Worm (Caenorhabditis elegans) whole organism, mixed stage, embryonic: ENCODE measurements around the gene gyg-2.

Experiments
- M03D4.4 ChIP-seq: sonication (generic microtip); optimal IDR thresholded peaks from 2 replicates; lab custom pipeline; 2017; ENCODE audit warnings: mild to moderate bottlenecking, missing genetic modification characterization, missing compliant biosample characterization
- bed-3 ChIP-seq: fragments of 200-800 bp; sonication (Bioruptor generic); optimal IDR thresholded peaks from 3 replicates; lab custom pipeline; 2018; ENCODE audit warnings: mild to moderate bottlenecking, missing genetic modification characterization, moderate library complexity, missing compliant biosample characterization
- blmp-1 ChIP-seq: fragments of 150-350 bp; optimal IDR thresholded peaks from 2 replicates; lab custom pipeline; 2014; ENCODE audit warnings: missing biosample characterization, missing genetic modification characterization
- ceh-39 ChIP-seq: fragments of 150-350 bp; optimal IDR thresholded peaks from 2 replicates; lab custom pipeline; 2014; ENCODE audit warnings: missing biosample characterization, missing genetic modification characterization
- ceh-43 ChIP-seq: fragments of 200-800 bp; sonication (Bioruptor generic); optimal IDR thresholded peaks from 2 replicates; lab custom pipeline; 2018; ENCODE audit warnings: mild to moderate bottlenecking, missing genetic modification characterization, moderate library complexity, missing compliant biosample characterization
- ceh-83 ChIP-seq: fragments of 200-800 bp; sonication (Bioruptor generic); optimal IDR thresholded peaks from 2 replicates; lab custom pipeline; 2018; ENCODE audit warnings: mild to moderate bottlenecking, missing genetic modification characterization, missing compliant biosample characterization
- ces-1 ChIP-seq: fragments of 150-350 bp; optimal IDR thresholded peaks from 2 replicates; lab custom pipeline; 2014; ENCODE audit warnings: missing biosample characterization, missing genetic modification reagents, missing genetic modification characterization
- cnd-1 ChIP-seq: fragments of 200-800 bp; sonication (Bioruptor generic); optimal IDR thresholded peaks from 2 replicates; lab custom pipeline; 2018; ENCODE audit warnings: mild to moderate bottlenecking, missing genetic modification characterization, missing compliant biosample characterization
- drap-1 ChIP-seq: fragments of 200-800 bp; sonication (Bioruptor generic); optimal IDR thresholded peaks from 3 replicates; lab custom pipeline; 2018; ENCODE audit warnings: mild to moderate bottlenecking, missing genetic modification characterization, missing compliant biosample characterization
- elt-1 ChIP-seq: sonication (generic microtip); optimal IDR thresholded peaks from 2 replicates; lab custom pipeline; 2017; ENCODE audit warnings: missing genetic modification characterization, mild to moderate bottlenecking, missing compliant biosample characterization, antibody characterized with exemption, moderate library complexity, borderline replicate concordance; ENCODE audit not compliant: insufficient read depth
- elt-3 ChIP-seq: fragments of 150-350 bp; optimal IDR thresholded peaks from 2 replicates; lab custom pipeline; 2014; ENCODE audit warnings: missing biosample characterization, missing genetic modification characterization
- flh-1 ChIP-seq: fragments of 200-800 bp; sonication (Bioruptor generic); optimal IDR thresholded peaks from 2 replicates; lab custom pipeline; 2018; ENCODE audit warnings: mild to moderate bottlenecking, missing genetic modification characterization, moderate library complexity, missing compliant biosample characterization
- ham-2 ChIP-seq: fragments of 200-800 bp; sonication (Bioruptor generic); optimal IDR thresholded peaks from 2 replicates; lab custom pipeline; 2018; ENCODE audit warnings: mild to moderate bottlenecking, missing genetic modification characterization, missing compliant biosample characterization
- hlh-1 ChIP-seq: fragments of 150-350 bp; optimal IDR thresholded peaks from 2 replicates; lab custom pipeline; 2014; ENCODE audit warnings: missing biosample characterization, missing genetic modification reagents, missing genetic modification characterization
- lin-13 ChIP-seq: fragments of 150-350 bp; optimal IDR thresholded peaks from 2 replicates; lab custom pipeline; 2014; ENCODE audit warnings: missing biosample characterization, missing genetic modification characterization
- lin-32 ChIP-seq: fragments of 200-800 bp; sonication (Bioruptor generic); optimal IDR thresholded peaks from 2 replicates; lab custom pipeline; 2018; ENCODE audit warnings: mild to moderate bottlenecking, missing genetic modification characterization, missing compliant biosample characterization
- lsy-2 ChIP-seq: fragments of 150-350 bp; optimal IDR thresholded peaks from 2 replicates; lab custom pipeline; 2014; ENCODE audit warnings: missing biosample characterization, missing genetic modification characterization
- mls-2 ChIP-seq: sonication (generic microtip); optimal IDR thresholded peaks from 2 replicates; lab custom pipeline; 2016; ENCODE audit warnings: mild to moderate bottlenecking, missing genetic modification characterization, moderate library complexity, missing compliant biosample characterization
- nhr-12 ChIP-seq: fragments of 150-350 bp; optimal IDR thresholded peaks from 2 replicates; lab custom pipeline; 2014; ENCODE audit warnings: missing biosample characterization, missing genetic modification characterization
- nhr-2 ChIP-seq: fragments of 150-350 bp; optimal IDR thresholded peaks from 2 replicates; lab custom pipeline; 2014; ENCODE audit warnings: missing biosample characterization, missing genetic modification characterization
- nhr-237 ChIP-seq: fragments of 150-350 bp; optimal IDR thresholded peaks from 2 replicates; lab custom pipeline; 2014; ENCODE audit warnings: missing biosample characterization, missing genetic modification characterization
- nhr-28 ChIP-seq: fragments of 150-350 bp; optimal IDR thresholded peaks from 2 replicates; lab custom pipeline; 2014; ENCODE audit warnings: missing biosample characterization, missing genetic modification characterization
- nhr-76 ChIP-seq: sonication (generic microtip); optimal IDR thresholded peaks from 2 replicates; lab custom pipeline; 2017; ENCODE audit warnings: missing biosample characterization, missing genetic modification characterization
- pha-4 ChIP-seq: fragments of 150-350 bp; optimal IDR thresholded peaks from 2 replicates; lab custom pipeline; 2018; ENCODE audit warnings: missing biosample characterization, missing genetic modification reagents, missing genetic modification characterization
- sem-2 ChIP-seq: fragments of 200-800 bp; sonication (Bioruptor generic); optimal IDR thresholded peaks from 2 replicates; lab custom pipeline; 2018; ENCODE audit warnings: mild to moderate bottlenecking, missing genetic modification characterization, missing compliant biosample characterization
- snpc-4 ChIP-seq: fragments of 150-350 bp; optimal IDR thresholded peaks from 2 replicates; lab custom pipeline; 2014; ENCODE audit warnings: missing biosample characterization, missing genetic modification characterization
- sptf-1 ChIP-seq: sonication (generic microtip); optimal IDR thresholded peaks from 2 replicates; lab custom pipeline; 2017; ENCODE audit warnings: mild to moderate bottlenecking, missing genetic modification characterization, moderate library complexity, missing compliant biosample characterization
- tbx-8 ChIP-seq: fragments of 200-800 bp; sonication (Bioruptor generic); optimal IDR thresholded peaks from 2 replicates; lab custom pipeline; 2018; ENCODE audit warnings: mild to moderate bottlenecking, missing genetic modification characterization, moderate library complexity, missing compliant biosample characterization
- unc-120 ChIP-seq: sonication (generic microtip); optimal IDR thresholded peaks from 2 replicates; lab custom pipeline; 2017; ENCODE audit warnings: missing genetic modification characterization, missing compliant biosample characterization; ENCODE audit not compliant: poor library complexity, severe bottlenecking
- unc-39 ChIP-seq: fragments of 150-350 bp; optimal IDR thresholded peaks from 2 replicates; lab custom pipeline; 2014; ENCODE audit warnings: missing biosample characterization, missing genetic modification characterization
- unc-62 ChIP-seq: fragments of 150-350 bp; optimal IDR thresholded peaks from 2 replicates; lab custom pipeline; 2014; ENCODE audit warnings: missing biosample characterization, missing genetic modification reagents, missing genetic modification characterization
- zip-8 ChIP-seq: fragments of 150-350 bp; optimal IDR thresholded peaks from 2 replicates; lab custom pipeline; 2014; ENCODE audit warnings: missing biosample characterization, missing genetic modification characterization
- ztf-11 ChIP-seq: fragments of 150-350 bp; optimal IDR thresholded peaks from 2 replicates; lab custom pipeline; 2014; ENCODE audit warnings: missing biosample characterization, missing genetic modification characterization

The gyg-2 gene

DNA sequence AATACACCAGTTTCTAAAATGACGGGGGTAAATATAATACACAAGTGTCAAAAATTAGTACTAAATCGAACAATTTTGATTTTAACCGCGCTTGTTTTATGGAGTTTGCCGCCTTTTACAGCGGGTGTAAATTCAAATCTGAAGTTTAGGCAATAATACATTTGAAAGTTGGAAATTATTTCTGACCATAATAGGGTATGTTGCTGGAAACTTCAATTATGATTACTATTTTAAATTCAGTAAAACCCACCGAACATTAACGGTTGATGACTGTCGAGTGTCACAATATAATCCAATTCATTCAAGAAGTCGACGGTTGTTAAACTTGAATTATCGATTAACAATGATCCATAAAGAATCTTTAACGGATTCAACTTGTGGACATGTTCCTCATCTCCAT, 32.3 kb downstream of the gyg-2 start:
- no peak for TF ChIP-seq lin-32
- no peak for TF ChIP-seq ceh-43 (GFP tag; lab: Kevin White, UChicago)
- no peak for TF ChIP-seq nhr-2 (tag; lab: Kevin White, UChicago)
- TF ChIP-seq tbx-8: no peak
- no peak for TF ChIP-seq snpc-4 (tag; lab: Kevin White, UChicago)
- TF ChIP-seq ces-1: no peak
- TF ChIP-seq drap-1 (GFP tag; lab: Kevin White, UChicago): no peak
- no peak for TF ChIP-seq ham-2
- no peak for TF ChIP-seq ztf-11 (tag; lab: Kevin White, UChicago)
- TF ChIP-seq elt-3 (tag; lab: Kevin White, UChicago): no peak
- TF ChIP-seq blmp-1 (tag; lab: Kevin White, UChicago): no peak

DNA sequence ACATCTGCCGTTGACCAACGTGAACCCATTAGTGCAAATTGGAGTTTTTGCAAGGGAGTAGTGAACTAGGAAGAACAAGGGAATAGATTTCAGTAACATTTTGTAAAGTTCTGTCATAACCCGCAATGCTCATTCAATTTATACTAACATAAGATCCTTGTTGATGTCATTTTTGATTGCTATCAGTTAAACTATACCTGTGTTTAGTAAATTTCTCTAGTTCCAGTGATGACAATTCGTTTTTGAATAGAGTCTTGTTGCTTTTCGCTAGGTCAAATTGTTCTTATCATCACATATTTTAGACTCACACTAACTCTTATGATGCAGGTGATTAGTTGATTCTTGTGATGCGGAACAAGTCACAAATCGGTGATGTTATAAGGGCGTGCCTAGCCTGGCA, 39.5 kb downstream of the gyg-2 start, which contains the start of gene clec-9:
Gene clec-9 (minus strand): TSS at position 101 of the 400 bp plus-strand sequence.
- TF ChIP-seq lsy-2 (tag; lab: Kevin White, UChicago) (no peak), ceh-39 (tag; lab: Kevin White, UChicago) (no peak), ceh-83 (no peak), mls-2 (tag; lab: Kevin White, UChicago) (no peak), cnd-1 (tag; lab: Kevin White, UChicago) (no peak), snpc-4 (tag; lab: Kevin White, UChicago) (no peak), nhr-2 (tag; lab: Kevin White, UChicago) (no peak), ceh-43 (GFP tag; lab: Kevin White, UChicago) (no peak), nhr-28 (tag; lab: Kevin White, UChicago) (no peak), lin-32 (no peak), ztf-11 (tag; lab: Kevin White, UChicago) (no peak), flh-1 (GFP tag; lab: Kevin White, UChicago) (no peak), lin-13 (tag; lab: Kevin White, UChicago) (no peak), unc-120 (tag; lab: Kevin White, UChicago) (no peak), hlh-1 (tag; lab: Kevin White, UChicago) (no peak), nhr-12 (tag; lab: Kevin White, UChicago) (no peak), sem-2 (GFP tag; lab: Kevin White, UChicago) (no peak), ham-2 (no peak)

DNA sequence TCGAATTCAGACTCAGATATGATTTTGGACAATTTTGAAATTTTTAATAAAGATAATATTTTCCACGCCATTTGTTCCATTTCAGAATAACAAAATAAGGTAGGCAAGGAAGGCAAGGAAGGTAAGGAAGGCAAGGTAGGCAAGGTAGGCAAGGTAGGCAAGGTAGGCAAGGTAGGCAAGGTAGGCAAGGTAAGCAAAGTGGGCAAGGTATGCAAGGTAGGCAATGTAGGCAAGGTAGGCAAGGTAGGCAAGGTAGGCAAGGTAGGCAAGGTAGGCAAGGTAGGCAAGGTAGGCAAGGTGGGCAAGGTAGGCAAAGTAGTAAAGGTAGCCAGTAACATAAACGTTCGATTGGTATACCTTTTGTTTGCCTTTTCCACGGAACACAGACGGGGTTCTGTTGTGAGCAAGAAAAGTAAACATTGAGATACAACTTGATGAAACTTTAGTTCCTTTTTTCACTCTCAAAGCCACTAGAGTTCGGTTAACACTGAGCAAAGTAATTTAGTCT, 46.3 kb downstream of the gyg-2 start, which contains the start of gene Y70C5C.1:
Gene Y70C5C.1 (plus strand): TSS at position 458 of the 508 bp plus-strand sequence.
- peak; percentile 49 for TF ChIP-seq bed-3
- no peak for TF ChIP-seq unc-62
- peak; percentile 16 for TF ChIP-seq lin-32
- peak; percentile 80 for TF ChIP-seq mls-2 (tag; lab: Kevin White, UChicago)
- TF ChIP-seq blmp-1 (tag; lab: Kevin White, UChicago): no peak
- TF ChIP-seq M03D4.4 (tag; lab: Kevin White, UChicago): peak; percentile 32
- peak; percentile 51 for TF ChIP-seq drap-1 (GFP tag; lab: Kevin White, UChicago)
- TF ChIP-seq zip-8 (tag; lab: Kevin White, UChicago): no peak
- peak; percentile 12 for TF ChIP-seq flh-1 (GFP tag; lab: Kevin White, UChicago)
- peak; percentile 79 for TF ChIP-seq sptf-1
- TF ChIP-seq sem-2 (GFP tag; lab: Kevin White, UChicago): peak; percentile 1
- no peak for TF ChIP-seq nhr-76 (tag; lab: Kevin White, UChicago)
- TF ChIP-seq ceh-39 (tag; lab: Kevin White, UChicago): no peak
- peak; percentile 10 for TF ChIP-seq ceh-43 (GFP tag; lab: Kevin White, UChicago)
- TF ChIP-seq ceh-83: peak; percentile 14
- TF ChIP-seq nhr-237 (tag; lab: Kevin White, UChicago): no peak
- TF ChIP-seq cnd-1 (tag; lab: Kevin White, UChicago): peak; percentile 32
- TF ChIP-seq elt-1 (tag; lab: Kevin White, UChicago): no peak

DNA sequence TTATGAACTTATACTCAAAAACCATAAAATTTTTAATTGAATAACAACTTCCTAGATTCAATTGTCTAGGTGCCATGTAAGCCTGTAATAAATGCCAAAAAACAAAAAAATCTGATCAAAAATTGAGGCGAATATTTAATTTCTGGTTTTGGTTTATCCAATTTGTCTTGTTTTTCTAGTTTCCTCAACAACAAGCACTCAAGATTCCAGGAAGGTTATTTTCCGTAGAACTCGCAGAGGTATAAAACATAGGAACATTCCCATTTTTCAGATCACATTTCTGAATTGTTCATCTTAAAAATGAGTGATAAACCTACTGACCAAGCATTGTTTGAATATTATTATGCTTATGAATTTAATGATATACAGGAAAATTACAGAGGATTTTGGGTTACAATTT, 48.9 kb downstream of the gyg-2 start, which contains the start of gene srw-41:
Gene srw-41 (plus strand): TSS at position 301 of the 400 bp plus-strand sequence.
- TF ChIP-seq blmp-1 (tag; lab: Kevin White, UChicago) (no peak), lin-32 (no peak), nhr-76 (tag; lab: Kevin White, UChicago) (no peak), mls-2 (tag; lab: Kevin White, UChicago) (no peak), pha-4 (tag; lab: Kevin White, UChicago) (no peak), ham-2 (no peak), ceh-43 (GFP tag; lab: Kevin White, UChicago) (no peak), ztf-11 (tag; lab: Kevin White, UChicago) (no peak), cnd-1 (tag; lab: Kevin White, UChicago) (no peak), unc-39 (no peak), unc-120 (tag; lab: Kevin White, UChicago) (no peak), elt-3 (tag; lab: Kevin White, UChicago) (no peak), sptf-1 (no peak), flh-1 (GFP tag; lab: Kevin White, UChicago) (no peak), lsy-2 (tag; lab: Kevin White, UChicago) (no peak)
